Fruit fly (Drosophila melanogaster) whole organism, wandering third instar larva: ENCODE results near the gene Msh6.
A peak's percentile ranks its signal among the peaks of the same experiment; 100 is the strongest.

Source experiments
- Abd-B ChIP-seq: fragments of >200 bp; optimal IDR thresholded peaks from 2 replicates; lab custom pipeline; 2017; ENCODE audit warnings: missing biosample characterization, missing genetic modification characterization
- CG32264 ChIP-seq: fragments of 200-800 bp; sonication (Bioruptor generic); optimal IDR thresholded peaks from 2 replicates; lab custom pipeline; 2016; ENCODE audit warnings: missing biosample characterization, missing genetic modification characterization
- CG9705 ChIP-seq: fragments of 200-800 bp; sonication (Bioruptor generic); optimal IDR thresholded peaks from 2 replicates; lab custom pipeline; 2018; ENCODE audit warnings: missing biosample characterization, mild to moderate bottlenecking, missing genetic modification characterization
- CrebA ChIP-seq: fragments of 200-800 bp; sonication (Bioruptor generic); optimal IDR thresholded peaks from 2 replicates; lab custom pipeline; 2016; ENCODE audit warnings: missing biosample characterization, mild to moderate bottlenecking, missing genetic modification characterization, borderline replicate concordance
- Dfd ChIP-seq: fragments of >200 bp; optimal IDR thresholded peaks from 2 replicates; lab custom pipeline; 2017; ENCODE audit warnings: missing biosample characterization, missing genetic modification characterization
- Dif ChIP-seq: fragments of 200-275, 200-300 bp; sonication (Bioruptor generic); optimal IDR thresholded peaks from 2 replicates; lab custom pipeline; 2018; ENCODE audit warnings: missing biosample characterization, missing genetic modification characterization; ENCODE audit not compliant: partially characterized antibody
- GATAd ChIP-seq: sonication (Bioruptor generic); optimal IDR thresholded peaks from 2 replicates; lab custom pipeline; 2016; ENCODE audit warnings: missing biosample characterization, missing genetic modification characterization
- HLH106 ChIP-seq: fragments of 200-800 bp; optimal IDR thresholded peaks from 3 replicates; lab custom pipeline; 2019; ENCODE audit warnings: missing biosample characterization, mild to moderate bottlenecking, missing genetic modification characterization, moderate library complexity
- Hnf4 ChIP-seq: fragments of 200-800 bp; sonication (Bioruptor generic); optimal IDR thresholded peaks from 2 replicates; lab custom pipeline; 2016; ENCODE audit warnings: missing biosample characterization, mild to moderate bottlenecking, missing genetic modification characterization
- Hr78 ChIP-seq: fragments of >200 bp; optimal IDR thresholded peaks from 2 replicates; lab custom pipeline; 2017; ENCODE audit warnings: missing biosample characterization, missing genetic modification characterization
- Hr83 ChIP-seq: fragments of 200-300 bp; sonication (Bioruptor generic); optimal IDR thresholded peaks from 2 replicates; lab custom pipeline; 2016; ENCODE audit warnings: missing biosample characterization, mild to moderate bottlenecking, missing genetic modification characterization, moderate library complexity; ENCODE audit not compliant: poor library complexity, severe bottlenecking
- Jra ChIP-seq: sonication (Bioruptor generic); optimal IDR thresholded peaks from 2 replicates; lab custom pipeline; 2016; ENCODE audit warnings: missing biosample characterization, missing genetic modification characterization
- Mio ChIP-seq: sonication (Bioruptor generic); optimal IDR thresholded peaks from 2 replicates; lab custom pipeline; 2016; ENCODE audit warnings: missing biosample characterization, missing genetic modification characterization
- Myc ChIP-seq: fragments of >200 bp; optimal IDR thresholded peaks from 2 replicates; lab custom pipeline; 2017
- N ChIP-seq: fragments of >200 bp; optimal IDR thresholded peaks from 2 replicates; lab custom pipeline; 2018; ENCODE audit warnings: missing biosample characterization, missing external identifiers, missing genetic modification characterization
- OdsH ChIP-seq: fragments of 200-800 bp; sonication (Bioruptor generic); optimal IDR thresholded peaks from 2 replicates; lab custom pipeline; 2016; ENCODE audit warnings: missing biosample characterization, mild to moderate bottlenecking, missing genetic modification characterization
- Rel ChIP-seq, 2 experiments: fragments of 200-800 bp; sonication (Bioruptor generic) in 1 of 2; optimal IDR thresholded peaks; 2 replicates in 1 of 2; 3 replicates in 1 of 2; lab custom pipeline; 2016 to 2019; ENCODE audit warnings: mild to moderate bottlenecking in 2 of 2, missing biosample characterization in 2 of 2, missing genetic modification characterization in 2 of 2, moderate library complexity in 1 of 2
- Sp1 ChIP-seq: fragments of 200-800 bp; sonication (Bioruptor generic); optimal IDR thresholded peaks from 3 replicates; lab custom pipeline; 2019; ENCODE audit warnings: missing biosample characterization, mild to moderate bottlenecking, missing genetic modification characterization, moderate library complexity
- Vsx2 ChIP-seq: fragments of 200-300, 225-300 bp; sonication (Bioruptor generic); optimal IDR thresholded peaks from 2 replicates; lab custom pipeline; 2018; ENCODE audit warnings: missing biosample characterization, missing genetic modification characterization; ENCODE audit not compliant: partially characterized antibody
- br ChIP-seq: fragments of 200-800 bp; sonication (Bioruptor generic); optimal IDR thresholded peaks from 2 replicates; lab custom pipeline; 2016; ENCODE audit warnings: missing biosample characterization, missing genetic modification characterization
- brk ChIP-seq: fragments of 200-800 bp; sonication (Bioruptor generic); optimal IDR thresholded peaks from 2 replicates; lab custom pipeline; 2016; ENCODE audit warnings: missing biosample characterization, mild to moderate bottlenecking, missing genetic modification characterization
- dl ChIP-seq, 2 experiments: fragments of 175-275, 200-275 bp in 1 of 2; fragments of 200-275 bp in 1 of 2; sonication (Bioruptor generic); optimal IDR thresholded peaks; lab custom pipeline; 2018; ENCODE audit warnings: mild to moderate bottlenecking in 2 of 2, missing biosample characterization in 2 of 2, missing genetic modification characterization in 2 of 2, moderate library complexity in 2 of 2; ENCODE audit not compliant: partially characterized antibody in 2 of 2, insufficient read depth in 1 of 2
- dmrt93B ChIP-seq: fragments of 200-800 bp; sonication (Bioruptor generic); optimal IDR thresholded peaks from 2 replicates; lab custom pipeline; 2018; ENCODE audit warnings: missing biosample characterization, mild to moderate bottlenecking, missing genetic modification characterization
- dsf ChIP-seq: sonication (Bioruptor generic); optimal IDR thresholded peaks from 2 replicates; lab custom pipeline; 2016; ENCODE audit warnings: missing biosample characterization, missing genetic modification characterization, borderline replicate concordance
- ey ChIP-seq: fragments of 200-800 bp; sonication (Bioruptor generic); optimal IDR thresholded peaks from 2 replicates; lab custom pipeline; 2016; ENCODE audit warnings: missing biosample characterization, missing genetic modification characterization
- foxo ChIP-seq, 2 experiments: fragments of 200-800 bp; sonication (Bioruptor generic); optimal IDR thresholded peaks; 2 replicates in 1 of 2; 3 replicates in 1 of 2; lab custom pipeline; 2016 to 2017; ENCODE audit warnings: missing biosample characterization in 2 of 2, missing genetic modification characterization in 2 of 2
- fru ChIP-seq: fragments of 200-800 bp; sonication (Bioruptor generic); optimal IDR thresholded peaks from 3 replicates; lab custom pipeline; 2016; ENCODE audit warnings: missing biosample characterization, mild to moderate bottlenecking, missing genetic modification characterization
- h ChIP-seq: fragments of 200-800 bp; sonication (Bioruptor generic); optimal IDR thresholded peaks from 3 replicates; lab custom pipeline; 2016; ENCODE audit warnings: missing biosample characterization, mild to moderate bottlenecking, missing genetic modification characterization
- jim ChIP-seq: fragments of 175-275, 200-325 bp; sonication (Bioruptor generic); optimal IDR thresholded peaks from 2 replicates; lab custom pipeline; 2016; ENCODE audit warnings: missing biosample characterization, mild to moderate bottlenecking, missing genetic modification characterization
- lola ChIP-seq: fragments of >200 bp; optimal IDR thresholded peaks from 2 replicates; lab custom pipeline; 2017; ENCODE audit warnings: missing biosample characterization, missing genetic modification characterization
- pan ChIP-seq: fragments of >200 bp; optimal IDR thresholded peaks from 2 replicates; lab custom pipeline; 2017
- psq ChIP-seq: fragments of 200-800 bp; sonication (Bioruptor generic); optimal IDR thresholded peaks from 3 replicates; lab custom pipeline; 2017; ENCODE audit warnings: missing biosample characterization, mild to moderate bottlenecking, missing genetic modification characterization, moderate library complexity
- rgr ChIP-seq: fragments of 200-800 bp; sonication (Bioruptor generic); optimal IDR thresholded peaks from 3 replicates; lab custom pipeline; 2016; ENCODE audit warnings: missing biosample characterization, mild to moderate bottlenecking, missing genetic modification characterization
- sage ChIP-seq: fragments of 200-800 bp; sonication (Bioruptor generic); optimal IDR thresholded peaks from 2 replicates; lab custom pipeline; 2016; ENCODE audit warnings: missing biosample characterization, mild to moderate bottlenecking, missing genetic modification characterization
- sv ChIP-seq: fragments of 200-800 bp; sonication (Bioruptor generic); optimal IDR thresholded peaks from 3 replicates; lab custom pipeline; 2016; ENCODE audit warnings: missing biosample characterization, missing genetic modification characterization
- tai ChIP-seq: sonication (Bioruptor generic); optimal IDR thresholded peaks from 2 replicates; lab custom pipeline; 2016; ENCODE audit warnings: missing biosample characterization, missing genetic modification characterization
- usp ChIP-seq: fragments of >200 bp; optimal IDR thresholded peaks from 2 replicates; lab custom pipeline; 2017; ENCODE audit warnings: missing biosample characterization, missing genetic modification characterization
- woc ChIP-seq: sonication (Bioruptor generic); optimal IDR thresholded peaks from 2 replicates; lab custom pipeline; 2016; ENCODE audit warnings: missing biosample characterization, mild to moderate bottlenecking, missing genetic modification characterization

Gene Msh6

DNA sequence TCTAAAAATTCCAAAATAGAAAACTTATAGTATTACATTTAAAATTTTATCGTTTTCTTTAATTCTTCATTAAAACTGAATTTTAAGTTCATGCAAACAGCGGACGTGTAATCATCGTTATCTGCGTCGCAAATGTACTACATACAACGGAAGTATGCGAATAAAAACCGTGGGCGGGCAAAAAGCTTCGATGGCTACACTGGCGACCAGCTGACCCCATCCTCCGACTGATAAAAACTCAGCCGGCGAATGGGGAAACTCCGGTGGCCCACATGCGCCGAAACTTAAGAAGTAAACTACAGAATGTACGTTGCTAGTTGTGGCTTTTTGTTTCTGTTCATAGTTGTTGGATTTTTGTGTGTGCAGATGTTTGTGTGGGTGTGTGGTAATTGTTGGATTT lies 20.6 kb downstream of the Msh6 start:
- TF ChIP-seq psq (GFP tag; lab: Kevin White, UChicago) (no peak), sv (no peak), dsf (no peak), dmrt93B (no peak), Vsx2 (GFP tag; lab: Kevin White, UChicago) (no peak), Hnf4 (GFP tag; lab: Kevin White, UChicago) (no peak), ey (GFP tag; lab: Kevin White, UChicago) (no peak), sage (GFP tag; lab: Kevin White, UChicago) (no peak), lola (no peak), Jra (GFP tag; lab: Kevin White, UChicago) (no peak), h (no peak), foxo (GFP tag; optimal IDR thresholded peaks at IDR 0.05; lab: Kevin White, UChicago) (no peak), Myc (lab: Kevin White, UChicago) (no peak), brk (no peak), jim (GFP tag; lab: Kevin White, UChicago) (no peak)

DNA sequence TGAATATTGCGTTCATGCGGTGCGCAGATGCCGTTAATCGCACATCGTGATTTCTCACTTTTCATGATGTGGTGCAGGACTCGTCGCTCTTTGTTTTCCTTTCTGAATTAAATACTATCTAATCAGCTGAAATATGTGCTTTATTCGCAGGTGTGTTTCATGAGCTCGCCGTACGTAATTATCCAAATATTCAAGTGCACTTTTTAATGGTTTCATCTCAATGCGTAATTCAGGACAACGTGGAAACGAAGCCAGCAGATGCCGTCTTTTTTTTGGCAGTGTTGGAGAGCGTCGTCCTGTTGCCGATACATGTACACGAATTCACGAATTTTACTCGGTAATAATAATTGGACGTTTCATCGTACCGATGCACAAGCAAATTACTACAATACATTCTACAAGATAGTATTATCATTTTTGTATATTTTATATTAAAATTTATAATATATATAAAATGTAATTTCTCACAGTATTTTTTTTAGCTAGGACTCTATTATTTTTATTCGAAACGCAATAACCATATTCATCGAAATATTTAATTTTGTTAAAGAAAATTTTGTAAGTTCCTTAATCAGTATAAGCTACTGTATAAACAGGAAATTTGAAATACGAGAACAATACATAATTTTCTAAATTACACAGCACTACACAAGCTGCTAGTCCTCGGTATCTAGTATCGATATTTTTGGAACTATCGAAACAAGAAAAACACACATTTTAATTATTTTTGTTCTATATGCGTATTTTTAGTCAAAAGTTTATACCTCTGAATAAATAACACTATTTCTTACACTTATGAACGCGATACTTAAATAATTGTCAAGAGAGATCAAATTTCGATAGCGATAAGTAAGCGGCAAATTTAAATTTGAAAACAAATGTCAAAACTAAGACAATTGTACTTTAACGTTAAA lies 21.4 kb downstream of the Msh6 start, which contains the start of gene CG12316:
Gene CG12316, minus strand, starts transcription at position 276 of the 914 bp plus-strand sequence.
- TF ChIP-seq pan (lab: Kevin White, UChicago), result no peak
- peak; percentile 97 for TF ChIP-seq h
- peak; percentile 72 for TF ChIP-seq GATAd (GFP tag; lab: Kevin White, UChicago)
- no peak for TF ChIP-seq jim (GFP tag; lab: Kevin White, UChicago)
- TF ChIP-seq Rel (GFP tag; optimal IDR thresholded peaks at IDR 0.05; lab: Kevin White, UChicago), result peak; percentile 72
- TF ChIP-seq Rel (tag; optimal IDR thresholded peaks at IDR 0.05; lab: Kevin White, UChicago), result peak; percentile 86
- TF ChIP-seq psq (GFP tag; lab: Kevin White, UChicago), result peak; percentile 90
- TF ChIP-seq Abd-B (GFP tag; lab: Kevin White, UChicago), result no peak
- TF ChIP-seq ey (GFP tag; lab: Kevin White, UChicago), result peak; percentile 95
- no peak for TF ChIP-seq Dfd (GFP tag; lab: Kevin White, UChicago)
- TF ChIP-seq Hr78, result no peak
- TF ChIP-seq sage (GFP tag; lab: Kevin White, UChicago), result no peak
- no peak for TF ChIP-seq usp (GFP tag; lab: Kevin White, UChicago)
- no peak for TF ChIP-seq Jra (GFP tag; lab: Kevin White, UChicago)
- peak; percentile 91 for TF ChIP-seq OdsH (GFP tag; lab: Kevin White, UChicago)
- peak; percentile 89 for TF ChIP-seq woc (GFP tag; lab: Kevin White, UChicago)
- TF ChIP-seq dl (GFP tag; optimal IDR thresholded peaks at IDR 0.05; lab: Kevin White, UChicago; ENCODE audit: insufficient read depth in 1 of 2, partially characterized antibody in 2 of 2), result no peak
- TF ChIP-seq dsf, result peak; percentile 87
- TF ChIP-seq Mio (GFP tag; lab: Kevin White, UChicago), result peak; percentile 66
- peak; percentile 72 to 96 for TF ChIP-seq foxo (GFP tag; optimal IDR thresholded peaks at IDR 0.05; lab: Kevin White, UChicago)
- peak; percentile 98 for TF ChIP-seq br (GFP tag; lab: Kevin White, UChicago)
- TF ChIP-seq CG32264 (GFP tag; lab: Kevin White, UChicago), result peak; percentile 93
- no peak for TF ChIP-seq CrebA (GFP tag; lab: Kevin White, UChicago)
- no peak for TF ChIP-seq brk
- no peak for TF ChIP-seq Myc (lab: Kevin White, UChicago)
- TF ChIP-seq rgr (GFP tag; lab: Kevin White, UChicago), result peak; percentile 96
- TF ChIP-seq Hnf4 (GFP tag; lab: Kevin White, UChicago), result peak; percentile 88
- no peak for TF ChIP-seq tai (GFP tag; lab: Kevin White, UChicago)
- TF ChIP-seq Dif (GFP tag; lab: Kevin White, UChicago), result no peak
- peak; percentile 96 for TF ChIP-seq HLH106
- TF ChIP-seq N (GFP tag; lab: Kevin White, UChicago), result no peak
- peak; percentile 96 for TF ChIP-seq CG9705 (GFP tag; lab: Kevin White, UChicago)
- TF ChIP-seq lola, result no peak
- TF ChIP-seq dmrt93B, result peak; percentile 91
- TF ChIP-seq Sp1 (GFP tag; lab: Kevin White, UChicago), result peak; percentile 97
- peak; percentile 31 for TF ChIP-seq Hr83 (GFP tag; lab: Kevin White, UChicago)
- TF ChIP-seq Vsx2 (GFP tag; lab: Kevin White, UChicago), result no peak
- TF ChIP-seq sv, result peak; percentile 86
- TF ChIP-seq fru (GFP tag; lab: Kevin White, UChicago), result peak; percentile 98
